Fruit fly (Drosophila melanogaster) whole organism, embryonic: ENCODE data around the gene sicily.

Experiments used
- Antp ChIP-seq: fragments of 200-800 bp; sonication (Bioruptor generic); optimal IDR thresholded peaks from 3 replicates; lab custom pipeline; 2016; ENCODE audit warnings: missing biosample characterization, missing genetic modification characterization
- Awh ChIP-seq: fragments of 200-800 bp; sonication (Bioruptor generic); IDR thresholded peaks from 2 replicates; pipeline ENCODE4, ENCODE4 v1.3.6; 2022; ENCODE audit warnings: missing biosample characterization, missing genetic modification characterization
- BEAF-32 ChIP-seq: fragments of 200-800 bp; sonication (Bioruptor generic); optimal IDR thresholded peaks from 3 replicates; lab custom pipeline; 2017; ENCODE audit warnings: missing biosample characterization, missing genetic modification characterization, mild to moderate bottlenecking, moderate library complexity, missing genetic modification reagents
- BtbVII ChIP-seq: fragments of 200-800 bp; sonication (Bioruptor generic); optimal IDR thresholded peaks from 3 replicates; lab custom pipeline; 2017; ENCODE audit warnings: missing biosample characterization, mild to moderate bottlenecking, missing genetic modification characterization
- CG1024 ChIP-seq: fragments of 200-800 bp; sonication (Bioruptor generic); IDR thresholded peaks from 2 replicates; pipeline ENCODE4 v1.3.6; 2022; ENCODE audit warnings: missing biosample characterization, missing genetic modification characterization
- CG10321 ChIP-seq: fragments of 200-800 bp; sonication (Bioruptor generic); IDR thresholded peaks from 2 replicates; pipeline ENCODE4 v1.3.6; 2022; ENCODE audit warnings: missing biosample characterization, missing genetic modification characterization
- CG10462 ChIP-seq: fragments of 200-800 bp; sonication (Bioruptor generic); optimal IDR thresholded peaks from 2 replicates; lab custom pipeline; 2016; ENCODE audit warnings: missing biosample characterization, missing genetic modification characterization
- CG11085 ChIP-seq: fragments of 200-800 bp; sonication (Bioruptor generic); IDR thresholded peaks from 2 replicates; pipeline ENCODE4 v1.3.6; 2022; ENCODE audit warnings: missing biosample characterization, missing genetic modification characterization
- CG11247 ChIP-seq: fragments of 200-800 bp; sonication (Bioruptor generic); IDR thresholded peaks from 2 replicates; pipeline ENCODE4 v1.3.6; 2022; ENCODE audit warnings: missing biosample characterization, missing genetic modification characterization
- CG11560 ChIP-seq: fragments of 200-800 bp; sonication (Bioruptor generic); IDR thresholded peaks from 3 replicates; pipeline ENCODE4 v1.3.6; 2022; ENCODE audit warnings: missing biosample characterization, missing genetic modification characterization
- CG12219 ChIP-seq: fragments of 200-800 bp; sonication (Bioruptor generic); optimal IDR thresholded peaks from 3 replicates; lab custom pipeline; 2018; ENCODE audit warnings: missing biosample characterization, mild to moderate bottlenecking, missing genetic modification characterization
- CG13775 ChIP-seq: fragments of 200-800 bp; sonication (Bioruptor generic); optimal IDR thresholded peaks from 3 replicates; lab custom pipeline; 2017; ENCODE audit warnings: missing biosample characterization, mild to moderate bottlenecking, missing genetic modification characterization
- CG15269 ChIP-seq: fragments of 200-800 bp; sonication (Bioruptor generic); optimal IDR thresholded peaks from 2 replicates; lab custom pipeline; 2018; ENCODE audit warnings: missing biosample characterization, mild to moderate bottlenecking, missing genetic modification characterization, moderate library complexity
- CG1529 ChIP-seq: fragments of 200-800 bp; sonication (Bioruptor generic); optimal IDR thresholded peaks from 3 replicates; lab custom pipeline; 2018; ENCODE audit warnings: missing biosample characterization, missing genetic modification characterization
- CG15514 ChIP-seq: fragments of 200-800 bp; sonication (Bioruptor generic); optimal IDR thresholded peaks from 3 replicates; lab custom pipeline; 2017; ENCODE audit warnings: missing biosample characterization, missing genetic modification characterization, mild to moderate bottlenecking, moderate library complexity, missing genetic modification reagents
- CG18262 ChIP-seq: fragments of 200-800 bp; optimal IDR thresholded peaks from 3 replicates; lab custom pipeline; 2019; ENCODE audit warnings: missing biosample characterization, mild to moderate bottlenecking, missing genetic modification characterization, moderate library complexity
- CG30020 ChIP-seq: fragments of 200-800 bp; optimal IDR thresholded peaks from 2 replicates; lab custom pipeline; 2019; ENCODE audit warnings: missing biosample characterization, mild to moderate bottlenecking, missing genetic modification characterization, moderate library complexity
- CG30431 ChIP-seq: fragments of 200-800 bp; sonication (Bioruptor generic); optimal IDR thresholded peaks from 2 replicates; lab custom pipeline; 2017; ENCODE audit warnings: missing biosample characterization, missing genetic modification characterization
- CG33213 ChIP-seq: fragments of 200-800 bp; sonication (Bioruptor generic); optimal IDR thresholded peaks from 3 replicates; lab custom pipeline; 2016; ENCODE audit warnings: missing biosample characterization, missing genetic modification characterization
- CG6272 ChIP-seq: fragments of 200-800 bp; sonication (Bioruptor generic); IDR thresholded peaks from 2 replicates; pipeline ENCODE4 v1.3.6; 2022; ENCODE audit warnings: missing biosample characterization, missing genetic modification characterization
- CG7987 ChIP-seq: fragments of 200-800 bp; sonication (Bioruptor generic); optimal IDR thresholded peaks from 2 replicates; lab custom pipeline; 2018; ENCODE audit warnings: missing biosample characterization, mild to moderate bottlenecking, missing genetic modification characterization, moderate library complexity
- CG8478 ChIP-seq: fragments of >200 bp; optimal IDR thresholded peaks from 2 replicates; lab custom pipeline; 2018
- ERR ChIP-seq: fragments of 200-800 bp; sonication (Bioruptor generic); optimal IDR thresholded peaks from 2 replicates; lab custom pipeline; 2016; ENCODE audit warnings: missing biosample characterization, missing genetic modification characterization
- Elba2 ChIP-seq: fragments of 200-800 bp; sonication (Bioruptor generic); optimal IDR thresholded peaks from 3 replicates; lab custom pipeline; 2016; ENCODE audit warnings: missing biosample characterization, missing genetic modification characterization
- Hand ChIP-seq: fragments of 200-800 bp; sonication (Bioruptor generic); optimal IDR thresholded peaks from 2 replicates; lab custom pipeline; 2017; ENCODE audit warnings: mild to moderate bottlenecking, missing biosample characterization, missing genetic modification reagents, missing genetic modification characterization
- Opbp ChIP-seq: fragments of 200-800 bp; sonication (Bioruptor generic); IDR thresholded peaks from 3 replicates; pipeline ENCODE4 v1.3.6; 2022; ENCODE audit warnings: missing biosample characterization, missing genetic modification characterization; ENCODE audit not compliant: partially characterized antibody
- Sin3A ChIP-seq: fragments of >200 bp; optimal IDR thresholded peaks from 2 replicates; lab custom pipeline; 2018
- Sox100B ChIP-seq: fragments of 200-800 bp; sonication (Bioruptor generic); optimal IDR thresholded peaks from 3 replicates; lab custom pipeline; 2018; ENCODE audit warnings: missing biosample characterization, mild to moderate bottlenecking, missing genetic modification characterization
- Vsx1 ChIP-seq: fragments of 200-800 bp; sonication (Bioruptor generic); optimal IDR thresholded peaks from 2 replicates; lab custom pipeline; 2017; ENCODE audit warnings: missing biosample characterization, mild to moderate bottlenecking, missing genetic modification characterization, missing genetic modification reagents
- al ChIP-seq: fragments of 200-800 bp; sonication (Bioruptor generic); IDR thresholded peaks from 2 replicates; pipeline ENCODE4 v1.3.6; 2022; ENCODE audit warnings: missing biosample characterization, missing genetic modification characterization
- bigmax ChIP-seq: fragments of 200-800 bp; sonication (Bioruptor generic); optimal IDR thresholded peaks from 2 replicates; lab custom pipeline; 2018; ENCODE audit warnings: missing biosample characterization, mild to moderate bottlenecking, missing genetic modification characterization
- btn ChIP-seq: fragments of 200-800 bp; sonication (Bioruptor generic); optimal IDR thresholded peaks from 2 replicates; lab custom pipeline; 2016; ENCODE audit warnings: missing biosample characterization, missing genetic modification characterization
- cato ChIP-seq: fragments of 200-800 bp; sonication (Bioruptor generic); optimal IDR thresholded peaks from 2 replicates; lab custom pipeline; 2016; ENCODE audit warnings: missing biosample characterization, missing genetic modification characterization, borderline replicate concordance
- dm ChIP-seq: fragments of 200-800 bp; sonication (Bioruptor generic); optimal IDR thresholded peaks from 3 replicates; lab custom pipeline; 2016; ENCODE audit warnings: missing biosample characterization, missing genetic modification characterization
- fd64A ChIP-seq: fragments of 200-800 bp; sonication (Bioruptor generic); optimal IDR thresholded peaks from 3 replicates; lab custom pipeline; 2018; ENCODE audit warnings: missing biosample characterization, mild to moderate bottlenecking, missing genetic modification characterization
- hb ChIP-seq: fragments of 200-800 bp; sonication (Bioruptor generic); IDR thresholded peaks from 3 replicates; pipeline ENCODE4 v1.3.6; 2022; ENCODE audit warnings: missing biosample characterization, missing genetic modification characterization; ENCODE audit not compliant: partially characterized antibody
- jumu ChIP-seq: fragments of 200-800 bp; sonication (Bioruptor generic); optimal IDR thresholded peaks from 3 replicates; lab custom pipeline; 2016; ENCODE audit warnings: missing biosample characterization, missing genetic modification characterization
- knrl ChIP-seq: fragments of 200-800 bp; sonication (Bioruptor generic); IDR thresholded peaks from 3 replicates; pipeline ENCODE4 v1.3.6; 2022; ENCODE audit warnings: missing biosample characterization, missing genetic modification characterization; ENCODE audit not compliant: partially characterized antibody
- lab ChIP-seq: fragments of 200-800 bp; sonication (Bioruptor generic); optimal IDR thresholded peaks from 3 replicates; lab custom pipeline; 2017; ENCODE audit warnings: missing biosample characterization, missing genetic modification characterization, mild to moderate bottlenecking, moderate library complexity, missing genetic modification reagents
- maf-S ChIP-seq: fragments of 200-800 bp; sonication (Bioruptor generic); optimal IDR thresholded peaks from 2 replicates; lab custom pipeline; 2016; ENCODE audit warnings: missing biosample characterization, missing genetic modification characterization
- mam ChIP-seq: fragments of 200-800 bp; sonication (Bioruptor generic); optimal IDR thresholded peaks from 3 replicates; lab custom pipeline; 2016; ENCODE audit warnings: missing biosample characterization, missing genetic modification characterization
- phol ChIP-seq: fragments of 200-800 bp; sonication (Bioruptor generic); optimal IDR thresholded peaks from 3 replicates; lab custom pipeline; 2018; ENCODE audit warnings: missing biosample characterization, mild to moderate bottlenecking, missing genetic modification characterization, moderate library complexity
- pzg ChIP-seq: fragments of 200-800 bp; sonication (Bioruptor generic); optimal IDR thresholded peaks from 3 replicates; lab custom pipeline; 2018; ENCODE audit warnings: missing biosample characterization, mild to moderate bottlenecking, missing genetic modification characterization, moderate library complexity
- sc ChIP-seq, 3 experiments: fragments of >200 bp in 2 of 3; fragments of 200-800 bp in 1 of 3; sonication (Bioruptor generic) in 1 of 3; optimal IDR thresholded peaks; 2 replicates in 2 of 3; 3 replicates in 1 of 3; lab custom pipeline; 2017; ENCODE audit warnings: mild to moderate bottlenecking in 1 of 3, missing biosample characterization in 1 of 3, missing genetic modification characterization in 1 of 3, missing genetic modification reagents in 1 of 3
- scrt ChIP-seq: fragments of 200-800 bp; sonication (Bioruptor generic); optimal IDR thresholded peaks from 2 replicates; lab custom pipeline; 2018; ENCODE audit warnings: missing biosample characterization, mild to moderate bottlenecking, missing genetic modification characterization, moderate library complexity
- tgo ChIP-seq: fragments of 200-800 bp; sonication (Bioruptor generic); IDR thresholded peaks from 3 replicates; pipeline ENCODE4 v1.3.6; 2022; ENCODE audit warnings: missing biosample characterization, missing genetic modification characterization
- tll ChIP-seq, 2 experiments: fragments of 200-800 bp in 1 of 2; fragments of >200 bp in 1 of 2; sonication (Bioruptor generic) in 1 of 2; optimal IDR thresholded peaks; 2 replicates each; lab custom pipeline; 2017 to 2019; ENCODE audit warnings: missing biosample characterization in 2 of 2, missing genetic modification characterization in 2 of 2, mild to moderate bottlenecking in 1 of 2, moderate library complexity in 1 of 2
- unc-4 ChIP-seq: fragments of 200-800 bp; sonication (Bioruptor generic); IDR thresholded peaks from 2 replicates; pipeline ENCODE4 v1.3.6; 2022; ENCODE audit warnings: missing biosample characterization, missing genetic modification characterization; ENCODE audit not compliant: partially characterized antibody
- wdn ChIP-seq: fragments of 200-800 bp; sonication (Bioruptor generic); IDR thresholded peaks from 2 replicates; pipeline ENCODE4 v1.3.6; 2022; ENCODE audit warnings: missing biosample characterization, missing genetic modification characterization

sicily gene

DNA sequence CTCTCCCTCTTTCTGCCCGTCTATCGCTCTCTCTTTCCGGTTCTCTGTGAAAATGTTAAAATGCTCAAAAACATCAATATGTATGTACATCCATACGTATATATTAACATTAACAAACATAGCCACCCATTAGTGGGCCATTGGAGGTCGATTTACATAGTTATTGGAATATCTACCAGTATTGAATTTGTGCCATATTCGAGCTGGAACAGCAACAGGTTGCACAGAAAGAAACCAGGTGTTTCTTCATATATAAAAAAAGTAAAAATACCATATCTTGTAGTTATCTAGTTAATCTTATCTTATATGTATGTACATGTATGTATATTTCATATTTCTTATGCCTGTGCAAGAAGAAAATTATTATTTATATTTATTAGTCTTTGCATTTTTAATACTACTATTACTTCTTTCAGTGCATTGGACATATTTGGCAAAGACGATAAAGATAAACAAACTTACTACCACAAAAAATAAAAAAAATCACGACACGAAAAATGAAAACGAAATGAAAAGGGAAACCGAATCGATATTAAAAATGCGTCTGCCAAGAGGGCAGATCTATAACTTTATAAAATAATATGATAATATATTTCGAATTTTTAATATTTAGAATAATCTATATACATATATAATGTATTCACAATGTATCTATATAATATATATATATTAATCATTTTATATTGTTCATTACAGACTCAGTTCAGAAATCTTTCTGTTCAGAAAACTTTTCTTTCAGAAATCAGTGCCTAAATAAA is 42.8 kb upstream of the sicily start (continued):
- TF ChIP-seq CG12219 (GFP tag; lab: Kevin White, UChicago) (peak; percentile 15), CG10321 (GFP tag; lab: Robert Waterston, UW) (no peak), fd64A (GFP tag; lab: Kevin White, UChicago) (no peak), CG6272 (no peak), cato (GFP tag; lab: Kevin White, UChicago) (no peak), tll (GFP tag; optimal IDR thresholded peaks at IDR 0.05; lab: Kevin White, UChicago) (no peak), scrt (GFP tag; lab: Kevin White, UChicago) (peak; percentile 31), jumu (GFP tag; lab: Kevin White, UChicago) (no peak), mam (GFP tag; lab: Kevin White, UChicago) (no peak), Opbp (no peak), BtbVII (GFP tag; lab: Kevin White, UChicago) (no peak), Elba2 (GFP tag; lab: Kevin White, UChicago) (no peak), CG11085 (GFP tag; lab: Robert Waterston, UW) (no peak), Sin3A (lab: Kevin White, UChicago) (no peak), Vsx1 (GFP tag; lab: Kevin White, UChicago) (peak; percentile 36), CG8478 (lab: Kevin White, UChicago) (no peak), maf-S (no peak), Awh (GFP tag; lab: Robert Waterston, UW) (no peak), knrl (GFP tag; lab: Robert Waterston, UW) (no peak), dm (GFP tag; lab: Kevin White, UChicago) (no peak), CG11560 (tag; lab: Robert Waterston, UW) (no peak), CG1024 (GFP tag; lab: Robert Waterston, UW) (0 out of 2 replicates have a peak, but pooled peaks have one; percentile 17), Hand (GFP tag; lab: Kevin White, UChicago) (no peak), CG30020 (tag; lab: Kevin White, UChicago) (no peak), unc-4 (GFP tag; lab: Robert Waterston, UW) (no peak), Sox100B (GFP tag; lab: Kevin White, UChicago) (peak; percentile 51), tgo (GFP tag; lab: Robert Waterston, UW) (peak; percentile 69), CG15269 (tag; lab: Kevin White, UChicago) (peak; percentile 74), pzg (GFP tag; lab: Kevin White, UChicago) (no peak), phol (tag; lab: Kevin White, UChicago) (peak; percentile 58), CG10462 (GFP tag; lab: Kevin White, UChicago) (no peak), CG1529 (peak; percentile 0), hb (GFP tag; lab: Robert Waterston, UW) (no peak), sc (optimal IDR thresholded peaks at IDR 0.05; lab: Kevin White, UChicago) (no peak), sc (GFP tag; optimal IDR thresholded peaks at IDR 0.05; lab: Kevin White, UChicago) (no peak), CG30431 (GFP tag; lab: Kevin White, UChicago) (no peak), CG11247 (GFP tag; lab: Robert Waterston, UW) (no peak), ERR (GFP tag; lab: Kevin White, UChicago) (no peak), CG7987 (GFP tag; lab: Kevin White, UChicago) (peak; percentile 2), wdn (no peak), CG18262 (tag; lab: Kevin White, UChicago) (peak; percentile 57), lab (GFP tag; lab: Kevin White, UChicago) (peak; percentile 53), CG33213 (no peak), CG15514 (GFP tag; lab: Kevin White, UChicago) (peak; percentile 7), BEAF-32 (GFP tag; lab: Kevin White, UChicago) (no peak), CG13775 (GFP tag; lab: Kevin White, UChicago) (no peak), btn (GFP tag; lab: Kevin White, UChicago) (no peak), bigmax (GFP tag; lab: Kevin White, UChicago) (no peak), Antp (GFP tag; lab: Kevin White, UChicago) (no peak), al (0 out of 2 replicates have a peak, but pooled peaks have one; percentile 32)
